Worm (Caenorhabditis elegans): ENCODE data around the gene C01G10.14.

DNA sequence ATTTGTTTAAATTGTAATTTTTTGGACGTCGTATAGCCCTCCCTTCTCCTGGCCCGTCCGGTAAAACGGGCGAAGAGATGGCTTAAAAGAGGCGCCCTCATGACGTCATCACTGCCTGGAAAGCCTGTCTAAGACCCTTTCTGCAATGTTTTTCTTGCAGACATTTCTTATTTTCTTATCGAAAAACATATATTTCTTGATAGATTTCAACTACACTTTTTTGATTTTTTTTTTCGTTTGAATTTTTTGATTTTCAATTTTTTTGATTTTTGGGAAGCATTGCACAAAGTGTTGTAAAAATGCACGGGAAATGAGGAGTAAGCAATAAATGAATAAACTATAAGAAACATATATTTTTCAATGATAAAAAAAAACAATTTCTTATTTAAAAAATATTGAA, 8.2 kb upstream of the C01G10.14 start, which contains the start of gene T01G5.6:
- no peak for TF ChIP-seq ekl-4 (GFP tag; IDR thresholded peaks at IDR 0.05)
- TF ChIP-seq F55B11.4 (tag; optimal IDR thresholded peaks at IDR 0.05; ENCODE audit: borderline replicate concordance, insufficient read depth): no peak
- TF ChIP-seq nfya-1 (tag; optimal IDR thresholded peaks at IDR 0.05; ENCODE audit: borderline replicate concordance, insufficient read depth): no peak
